Worm (Caenorhabditis elegans): ENCODE data around the gene casy-1.

The casy-1 gene

DNA sequence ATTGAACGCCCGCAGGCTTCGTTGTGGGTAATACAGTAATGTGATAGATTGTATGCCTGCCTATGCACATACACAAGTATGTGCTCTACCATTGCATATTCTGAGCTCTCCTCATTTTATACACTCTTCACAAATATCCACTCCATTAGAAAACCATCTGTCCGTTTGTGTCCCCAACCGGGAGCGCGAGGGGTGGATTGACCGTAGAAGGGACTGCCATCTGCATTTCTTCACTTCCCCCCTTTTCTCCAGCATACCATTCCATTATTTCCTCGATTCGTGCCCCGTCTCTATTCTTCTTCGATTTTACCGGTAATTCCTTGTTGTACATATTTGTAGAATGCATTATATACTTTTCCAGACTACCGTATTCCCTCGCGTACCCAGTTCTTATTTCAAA, 23.4 kb downstream of the casy-1 start:
- 0 out of 2 replicates have a peak, but pooled peaks have one; percentile 7 for TF ChIP-seq egl-43 (GFP tag; IDR thresholded peaks at IDR 0.05)
- peak in 1 of 2 experiments; percentile 46 for TF ChIP-seq unc-62 (GFP tag; optimal IDR thresholded peaks at IDR 0.05 in 1 of 2)
- no peak for TF ChIP-seq unc-62 (tag; optimal IDR thresholded peaks at IDR 0.05)
- TF ChIP-seq php-3 (GFP tag; IDR thresholded peaks at IDR 0.05): no peak
- TF ChIP-seq F26F4.8 (GFP tag; conservative IDR thresholded peaks at IDR 0.05): 0 out of 2 replicates have a peak, but pooled peaks have one; percentile 52
- no peak for TF ChIP-seq nhr-6 (tag; optimal IDR thresholded peaks at IDR 0.05)
- peak; percentile 92 for TF ChIP-seq aha-1 (tag)
- peak; percentile 55; the same call in 1 of the 2 replicates for TF ChIP-seq nhr-42 (GFP tag; IDR thresholded peaks at IDR 0.05)

DNA sequence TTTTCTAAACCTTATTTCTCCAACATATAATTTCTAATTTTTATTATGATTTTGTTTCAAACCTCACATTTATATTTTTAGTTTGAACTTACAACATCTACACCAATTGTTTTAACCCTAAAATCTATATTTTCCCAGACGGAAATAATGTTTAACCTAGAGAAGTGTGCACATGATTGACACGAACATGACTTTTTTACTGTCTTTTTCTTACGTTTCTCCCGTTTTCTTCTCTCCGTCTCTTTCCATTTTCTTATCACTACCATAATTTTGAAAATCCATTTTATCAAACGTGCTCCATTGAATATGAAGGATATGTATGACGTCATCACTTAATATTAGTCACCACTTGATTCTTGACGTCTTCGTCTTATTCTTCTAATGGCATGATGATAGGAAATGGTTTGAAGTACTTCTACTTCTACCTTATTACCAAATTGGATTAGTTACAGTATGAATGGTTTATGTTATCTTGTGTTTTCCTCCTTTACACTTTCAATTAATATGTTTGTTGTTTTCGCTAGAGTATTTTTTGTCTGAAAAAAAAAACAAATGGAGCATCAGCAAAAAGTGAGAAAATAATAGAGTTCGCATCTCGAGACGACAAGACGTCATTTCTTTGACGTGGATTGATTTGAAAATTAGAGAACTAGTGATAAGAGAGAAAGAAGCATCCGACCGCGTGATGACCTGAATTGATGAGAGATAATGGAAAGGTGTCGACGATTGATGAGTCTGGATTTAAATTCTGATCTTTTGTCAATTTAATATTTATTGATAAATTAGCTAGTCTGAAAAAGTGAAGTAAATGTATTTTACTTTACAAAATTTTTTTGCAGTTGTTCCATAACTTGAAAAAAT, 24.3 kb downstream of the casy-1 start:
- TF ChIP-seq mdl-1 (tag; optimal IDR thresholded peaks at IDR 0.05) (peak in 1 of 2 experiments; percentile 14), mdt-29 (GFP tag; IDR thresholded peaks at IDR 0.05) (0 out of 2 replicates have a peak, but pooled peaks have one; percentile 15), nhr-237 (tag; optimal IDR thresholded peaks at IDR 0.05) (no peak), ceh-32 (tag; optimal IDR thresholded peaks at IDR 0.05; ENCODE audit: poor library complexity) (no peak), daf-16 (GFP tag; optimal IDR thresholded peaks at IDR 0.05) (peak in 1 of 2 experiments; percentile 79), daf-16 (tag; optimal IDR thresholded peaks at IDR 0.05) (peak; percentile 82), ZK546.5 (tag; optimal IDR thresholded peaks at IDR 0.05) (no peak), dmd-8 (GFP tag; IDR thresholded peaks at IDR 0.05) (no peak), spr-1 (tag; optimal IDR thresholded peaks at IDR 0.05) (no peak), nhr-48 (tag; optimal IDR thresholded peaks at IDR 0.05) (peak; percentile 22), hlh-11 (tag; optimal IDR thresholded peaks at IDR 0.05) (peak; percentile 77), daf-19 (GFP tag; conservative IDR thresholded peaks at IDR 0.05) (no peak), lin-1 (GFP tag; IDR thresholded peaks at IDR 0.05) (peak; percentile 48), snpc-1.2 (GFP tag; IDR thresholded peaks at IDR 0.05) (no peak), dpl-1 (GFP tag; optimal IDR thresholded peaks at IDR 0.05) (peak; percentile 15), lsy-2 (tag; optimal IDR thresholded peaks at IDR 0.05) (peak in 1 of 2 experiments; percentile 8), R02D3.7 (tag; optimal IDR thresholded peaks at IDR 0.05) (no peak), lin-29 (GFP tag; IDR thresholded peaks at IDR 0.05) (no peak), Y5F2A.4 (GFP tag; optimal IDR thresholded peaks at IDR 0.05) (no peak), Y105C5A.15 (GFP tag; IDR thresholded peaks at IDR 0.05) (no peak), F26F4.8 (GFP tag; conservative IDR thresholded peaks at IDR 0.05) (no peak), F37D6.2 (tag; optimal IDR thresholded peaks at IDR 0.05) (no peak), nhr-111 (GFP tag; optimal IDR thresholded peaks at IDR 0.05) (no peak), dmd-9 (GFP tag; IDR thresholded peaks at IDR 0.05) (no peak), duxl-1 (tag; optimal IDR thresholded peaks at IDR 0.05; ENCODE audit: poor library complexity) (no peak), jun-1 (tag; optimal IDR thresholded peaks at IDR 0.05) (no peak), lin-15B (tag; optimal IDR thresholded peaks at IDR 0.05) (no peak), php-3 (GFP tag; IDR thresholded peaks at IDR 0.05) (peak; percentile 68), unc-130 (GFP tag; optimal IDR thresholded peaks at IDR 0.05) (no peak), daf-8 (GFP tag; IDR thresholded peaks at IDR 0.05) (no peak), daf-12 (tag; optimal IDR thresholded peaks at IDR 0.05) (no peak), mxl-3 (GFP tag; optimal IDR thresholded peaks at IDR 0.05) (no peak), T26A8.4 (GFP tag; IDR thresholded peaks at IDR 0.05) (no peak), unc-62 (GFP tag; optimal IDR thresholded peaks at IDR 0.05 in 1 of 2) (peak; percentile 86 to 98), unc-62 (tag; optimal IDR thresholded peaks at IDR 0.05) (no peak), rbr-2 (tag; optimal IDR thresholded peaks at IDR 0.05) (no peak), attf-4 (tag; optimal IDR thresholded peaks at IDR 0.05) (no peak), dve-1 (tag; optimal IDR thresholded peaks at IDR 0.05; ENCODE audit: insufficient read depth) (peak; percentile 64), vab-7 (GFP tag; IDR thresholded peaks at IDR 0.05) (no peak), tra-1 (GFP tag; IDR thresholded peaks at IDR 0.05) (peak; percentile 70), ces-1 (GFP tag; optimal IDR thresholded peaks at IDR 0.05) (no peak), D1046.2 (GFP tag; IDR thresholded peaks at IDR 0.05) (no peak), ztf-11 (tag; optimal IDR thresholded peaks at IDR 0.05) (no peak), ceh-82 (tag; optimal IDR thresholded peaks at IDR 0.05) (no peak)

All from whole organism, L4 larva.